Worm (Caenorhabditis elegans) whole organism, mixed stage, embryonic: ENCODE measurements around the gene scl-13.

Experiments
- M03D4.4 ChIP-seq: sonication (generic microtip); optimal IDR thresholded peaks from 2 replicates; lab custom pipeline; 2017; ENCODE audit warnings: mild to moderate bottlenecking, missing genetic modification characterization, missing compliant biosample characterization
- bed-3 ChIP-seq: fragments of 200-800 bp; sonication (Bioruptor generic); optimal IDR thresholded peaks from 3 replicates; lab custom pipeline; 2018; ENCODE audit warnings: mild to moderate bottlenecking, missing genetic modification characterization, moderate library complexity, missing compliant biosample characterization
- blmp-1 ChIP-seq: fragments of 150-350 bp; optimal IDR thresholded peaks from 2 replicates; lab custom pipeline; 2014; ENCODE audit warnings: missing biosample characterization, missing genetic modification characterization
- ceh-39 ChIP-seq: fragments of 150-350 bp; optimal IDR thresholded peaks from 2 replicates; lab custom pipeline; 2014; ENCODE audit warnings: missing biosample characterization, missing genetic modification characterization
- ceh-43 ChIP-seq: fragments of 200-800 bp; sonication (Bioruptor generic); optimal IDR thresholded peaks from 2 replicates; lab custom pipeline; 2018; ENCODE audit warnings: mild to moderate bottlenecking, missing genetic modification characterization, moderate library complexity, missing compliant biosample characterization
- ceh-83 ChIP-seq: fragments of 200-800 bp; sonication (Bioruptor generic); optimal IDR thresholded peaks from 2 replicates; lab custom pipeline; 2018; ENCODE audit warnings: mild to moderate bottlenecking, missing genetic modification characterization, missing compliant biosample characterization
- ces-1 ChIP-seq: fragments of 150-350 bp; optimal IDR thresholded peaks from 2 replicates; lab custom pipeline; 2014; ENCODE audit warnings: missing biosample characterization, missing genetic modification reagents, missing genetic modification characterization
- elt-1 ChIP-seq: sonication (generic microtip); optimal IDR thresholded peaks from 2 replicates; lab custom pipeline; 2017; ENCODE audit warnings: missing genetic modification characterization, mild to moderate bottlenecking, missing compliant biosample characterization, antibody characterized with exemption, moderate library complexity, borderline replicate concordance; ENCODE audit not compliant: insufficient read depth
- elt-3 ChIP-seq: fragments of 150-350 bp; optimal IDR thresholded peaks from 2 replicates; lab custom pipeline; 2014; ENCODE audit warnings: missing biosample characterization, missing genetic modification characterization
- flh-1 ChIP-seq: fragments of 200-800 bp; sonication (Bioruptor generic); optimal IDR thresholded peaks from 2 replicates; lab custom pipeline; 2018; ENCODE audit warnings: mild to moderate bottlenecking, missing genetic modification characterization, moderate library complexity, missing compliant biosample characterization
- ham-2 ChIP-seq: fragments of 200-800 bp; sonication (Bioruptor generic); optimal IDR thresholded peaks from 2 replicates; lab custom pipeline; 2018; ENCODE audit warnings: mild to moderate bottlenecking, missing genetic modification characterization, missing compliant biosample characterization
- hlh-1 ChIP-seq: fragments of 150-350 bp; optimal IDR thresholded peaks from 2 replicates; lab custom pipeline; 2014; ENCODE audit warnings: missing biosample characterization, missing genetic modification reagents, missing genetic modification characterization
- lin-13 ChIP-seq: fragments of 150-350 bp; optimal IDR thresholded peaks from 2 replicates; lab custom pipeline; 2014; ENCODE audit warnings: missing biosample characterization, missing genetic modification characterization
- lin-32 ChIP-seq: fragments of 200-800 bp; sonication (Bioruptor generic); optimal IDR thresholded peaks from 2 replicates; lab custom pipeline; 2018; ENCODE audit warnings: mild to moderate bottlenecking, missing genetic modification characterization, missing compliant biosample characterization
- lsy-2 ChIP-seq: fragments of 150-350 bp; optimal IDR thresholded peaks from 2 replicates; lab custom pipeline; 2014; ENCODE audit warnings: missing biosample characterization, missing genetic modification characterization
- mab-5 ChIP-seq: fragments of 150-350 bp; optimal IDR thresholded peaks from 2 replicates; lab custom pipeline; 2014; ENCODE audit warnings: missing biosample characterization, missing genetic modification characterization
- mep-1 ChIP-seq: fragments of 150-350 bp; optimal IDR thresholded peaks from 2 replicates; lab custom pipeline; 2017; ENCODE audit warnings: missing biosample characterization, missing genetic modification reagents, missing genetic modification characterization, inconsistent platforms
- mls-2 ChIP-seq: sonication (generic microtip); optimal IDR thresholded peaks from 2 replicates; lab custom pipeline; 2016; ENCODE audit warnings: mild to moderate bottlenecking, missing genetic modification characterization, moderate library complexity, missing compliant biosample characterization
- nhr-12 ChIP-seq: fragments of 150-350 bp; optimal IDR thresholded peaks from 2 replicates; lab custom pipeline; 2014; ENCODE audit warnings: missing biosample characterization, missing genetic modification characterization
- nhr-2 ChIP-seq: fragments of 150-350 bp; optimal IDR thresholded peaks from 2 replicates; lab custom pipeline; 2014; ENCODE audit warnings: missing biosample characterization, missing genetic modification characterization
- nhr-237 ChIP-seq: fragments of 150-350 bp; optimal IDR thresholded peaks from 2 replicates; lab custom pipeline; 2014; ENCODE audit warnings: missing biosample characterization, missing genetic modification characterization
- nhr-76 ChIP-seq: sonication (generic microtip); optimal IDR thresholded peaks from 2 replicates; lab custom pipeline; 2017; ENCODE audit warnings: missing biosample characterization, missing genetic modification characterization
- pha-4 ChIP-seq: fragments of 150-350 bp; optimal IDR thresholded peaks from 2 replicates; lab custom pipeline; 2018; ENCODE audit warnings: missing biosample characterization, missing genetic modification reagents, missing genetic modification characterization
- sem-2 ChIP-seq: fragments of 200-800 bp; sonication (Bioruptor generic); optimal IDR thresholded peaks from 2 replicates; lab custom pipeline; 2018; ENCODE audit warnings: mild to moderate bottlenecking, missing genetic modification characterization, missing compliant biosample characterization
- snpc-4 ChIP-seq: fragments of 150-350 bp; optimal IDR thresholded peaks from 2 replicates; lab custom pipeline; 2014; ENCODE audit warnings: missing biosample characterization, missing genetic modification characterization
- sptf-1 ChIP-seq: sonication (generic microtip); optimal IDR thresholded peaks from 2 replicates; lab custom pipeline; 2017; ENCODE audit warnings: mild to moderate bottlenecking, missing genetic modification characterization, moderate library complexity, missing compliant biosample characterization
- tbx-8 ChIP-seq: fragments of 200-800 bp; sonication (Bioruptor generic); optimal IDR thresholded peaks from 2 replicates; lab custom pipeline; 2018; ENCODE audit warnings: mild to moderate bottlenecking, missing genetic modification characterization, moderate library complexity, missing compliant biosample characterization
- unc-120 ChIP-seq: sonication (generic microtip); optimal IDR thresholded peaks from 2 replicates; lab custom pipeline; 2017; ENCODE audit warnings: missing genetic modification characterization, missing compliant biosample characterization; ENCODE audit not compliant: poor library complexity, severe bottlenecking
- unc-39 ChIP-seq: fragments of 150-350 bp; optimal IDR thresholded peaks from 2 replicates; lab custom pipeline; 2014; ENCODE audit warnings: missing biosample characterization, missing genetic modification characterization
- unc-62 ChIP-seq: fragments of 150-350 bp; optimal IDR thresholded peaks from 2 replicates; lab custom pipeline; 2014; ENCODE audit warnings: missing biosample characterization, missing genetic modification reagents, missing genetic modification characterization
- zip-8 ChIP-seq: fragments of 150-350 bp; optimal IDR thresholded peaks from 2 replicates; lab custom pipeline; 2014; ENCODE audit warnings: missing biosample characterization, missing genetic modification characterization
- ztf-11 ChIP-seq: fragments of 150-350 bp; optimal IDR thresholded peaks from 2 replicates; lab custom pipeline; 2014; ENCODE audit warnings: missing biosample characterization, missing genetic modification characterization

The scl-13 gene

ce11 chrV:3851760-3852159 is 40.3 kb upstream of the scl-13 start:
- TF ChIP-seq hlh-1 (tag; lab: Kevin White, UChicago) (no peak), ztf-11 (tag; lab: Kevin White, UChicago) (no peak), mab-5 (tag; lab: Kevin White, UChicago) (no peak), ceh-43 (GFP tag; lab: Kevin White, UChicago) (no peak), M03D4.4 (tag; lab: Kevin White, UChicago) (no peak), bed-3 (GFP tag; lab: Kevin White, UChicago) (no peak), ceh-39 (tag; lab: Kevin White, UChicago) (no peak), zip-8 (tag; lab: Kevin White, UChicago) (no peak), mep-1 (tag; lab: Kevin White, UChicago) (no peak)

ce11 chrV:3847268-3847667 is 35.8 kb upstream of the scl-13 start, which contains the start of gene nhr-185:
Gene nhr-185 (minus strand): TSS chrV:3847368.
- TF ChIP-seq lsy-2 (tag; lab: Kevin White, UChicago) = no peak
- no peak for TF ChIP-seq pha-4 (tag; lab: Kevin White, UChicago)
- TF ChIP-seq sptf-1 (tag; lab: Kevin White, UChicago) = no peak
- no peak for TF ChIP-seq nhr-12
- no peak for TF ChIP-seq zip-8 (tag; lab: Kevin White, UChicago)
- no peak for TF ChIP-seq unc-62 (GFP tag; lab: Kevin White, UChicago)
- TF ChIP-seq lin-13 (tag; lab: Kevin White, UChicago) = no peak
- TF ChIP-seq unc-120 (tag; lab: Kevin White, UChicago) = no peak
- TF ChIP-seq elt-3 = no peak
- TF ChIP-seq elt-1 (tag; lab: Kevin White, UChicago) = no peak
- TF ChIP-seq nhr-237 (tag; lab: Kevin White, UChicago) = no peak
- no peak for TF ChIP-seq sem-2
- no peak for TF ChIP-seq unc-39
- TF ChIP-seq mls-2 = no peak
- no peak for TF ChIP-seq ceh-83 (GFP tag; lab: Kevin White, UChicago)
- TF ChIP-seq ham-2 (GFP tag; lab: Kevin White, UChicago) = no peak
- no peak for TF ChIP-seq blmp-1
- TF ChIP-seq tbx-8 = no peak

ce11 chrV:3843926-3844325 is 32.5 kb upstream of the scl-13 start, which contains the start of gene ugt-32:
Gene ugt-32 (minus strand): TSS chrV:3844007.
- no peak for TF ChIP-seq pha-4 (tag; lab: Kevin White, UChicago)
- TF ChIP-seq nhr-2 = no peak
- no peak for TF ChIP-seq elt-1 (tag; lab: Kevin White, UChicago)

- TF ChIP-seq hlh-1 (tag; lab: Kevin White, UChicago) = no peak
- no peak for TF ChIP-seq flh-1
- no peak for TF ChIP-seq ztf-11 (tag; lab: Kevin White, UChicago)
- no peak for TF ChIP-seq blmp-1
- no peak for TF ChIP-seq snpc-4
- no peak for TF ChIP-seq mab-5 (tag; lab: Kevin White, UChicago)
- no peak for TF ChIP-seq ceh-43 (GFP tag; lab: Kevin White, UChicago)
- no peak for TF ChIP-seq ces-1 (GFP tag; lab: Kevin White, UChicago)
- no peak for TF ChIP-seq lin-32 (GFP tag; lab: Kevin White, UChicago)
- TF ChIP-seq, all 35 proteins: peak for 0
Measured at ce11 chrV:3841462-3841861, 30.0 kb upstream of the scl-13 start.

- no peak for TF ChIP-seq ceh-83 (GFP tag; lab: Kevin White, UChicago)
- TF ChIP-seq blmp-1 = no peak
- no peak for TF ChIP-seq ceh-43 (GFP tag; lab: Kevin White, UChicago)
- TF ChIP-seq bed-3 (GFP tag; lab: Kevin White, UChicago) = no peak
- no peak for TF ChIP-seq flh-1
- TF ChIP-seq nhr-12 = no peak
- TF ChIP-seq nhr-76 (tag; lab: Kevin White, UChicago) = no peak
- no peak for TF ChIP-seq elt-3
- TF ChIP-seq mls-2 = no peak
- TF ChIP-seq sptf-1 (tag; lab: Kevin White, UChicago) = no peak
- no peak for TF ChIP-seq ces-1 (GFP tag; lab: Kevin White, UChicago)
- TF ChIP-seq unc-62 (GFP tag; lab: Kevin White, UChicago) = no peak
- TF ChIP-seq ceh-39 (tag; lab: Kevin White, UChicago) = no peak
- no peak for TF ChIP-seq mep-1 (tag; lab: Kevin White, UChicago)
Measured at ce11 chrV:3832661-3833060, 21.2 kb upstream of the scl-13 start.
